Worm (Caenorhabditis elegans): ENCODE data around the gene ham-2.
A peak's percentile ranks its signal among the peaks of the same experiment; 100 is the strongest.

The ham-2 gene

DNA sequence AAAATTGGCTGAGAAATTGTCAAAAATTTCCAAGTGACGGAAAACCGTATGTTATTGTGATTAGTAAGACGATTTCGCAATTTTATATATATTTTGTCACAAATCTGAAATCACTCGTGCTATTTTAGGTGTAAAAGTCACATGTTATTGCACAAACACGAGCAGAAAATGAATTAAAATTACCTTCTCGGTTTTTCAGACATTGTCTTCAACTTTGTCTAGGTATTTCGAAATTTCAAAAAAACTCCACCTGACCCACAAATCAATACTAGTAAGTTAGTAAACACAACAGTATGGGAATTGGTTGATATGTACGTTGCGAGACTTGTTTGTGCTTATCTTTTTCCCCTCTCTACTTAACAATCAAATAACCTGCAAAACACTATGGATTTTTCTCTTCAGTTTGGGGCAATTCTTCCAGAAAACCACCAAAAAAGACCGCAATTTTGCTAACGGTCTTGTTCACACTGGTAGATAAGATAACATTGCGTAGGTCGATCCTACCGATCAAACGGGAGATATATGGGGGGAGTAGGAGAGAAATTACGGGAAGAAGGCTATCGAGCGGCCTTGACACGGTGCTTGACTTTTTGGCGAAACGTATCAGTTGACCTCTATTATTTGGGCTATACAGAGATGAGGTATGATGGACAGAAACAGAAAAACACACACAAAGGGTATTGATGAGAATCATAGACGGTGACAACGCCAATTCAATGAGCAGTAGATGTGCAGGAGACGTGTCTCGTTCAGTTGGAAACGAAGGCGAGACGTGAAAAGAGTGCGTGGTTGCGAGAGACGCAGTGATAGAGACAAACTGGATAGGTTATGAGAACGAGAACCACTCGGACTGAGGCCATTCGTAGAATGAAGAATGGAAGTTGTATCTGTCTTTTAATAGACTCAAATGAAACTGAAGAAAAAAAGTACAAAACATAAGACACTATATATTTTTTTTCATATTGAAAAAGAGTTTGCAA lies 32.4 kb upstream of the ham-2 start, which contains the start of gene C07A12.7:
C07A12.7 (minus strand) TSS at position 308 of the 980 bp plus-strand sequence.
- TF ChIP-seq nhr-43 (tag; optimal IDR thresholded peaks at IDR 0.05; ENCODE audit: poor library complexity, severe bottlenecking) = peak; percentile 42
- TF ChIP-seq ceh-16 (tag; optimal IDR thresholded peaks at IDR 0.05) = no peak
- TF ChIP-seq lin-15B (tag; optimal IDR thresholded peaks at IDR 0.05) = no peak
- no peak for TF ChIP-seq nhr-77 (tag; optimal IDR thresholded peaks at IDR 0.05)
- peak; percentile 58 for TF ChIP-seq nhr-25 (tag; optimal IDR thresholded peaks at IDR 0.05)
- peak; percentile 88 for TF ChIP-seq nhr-23 (tag; optimal IDR thresholded peaks at IDR 0.05)
- TF ChIP-seq elt-3 (tag; optimal IDR thresholded peaks at IDR 0.05) = peak in 1 of 3 experiments; percentile 48
- peak; percentile 62 for TF ChIP-seq nfya-1 (tag; optimal IDR thresholded peaks at IDR 0.05; ENCODE audit: insufficient read depth)
- TF ChIP-seq elt-1 (tag; optimal IDR thresholded peaks at IDR 0.05) = peak; percentile 32
- peak; percentile 76 for TF ChIP-seq pha-4 (tag; optimal IDR thresholded peaks at IDR 0.05)

DNA sequence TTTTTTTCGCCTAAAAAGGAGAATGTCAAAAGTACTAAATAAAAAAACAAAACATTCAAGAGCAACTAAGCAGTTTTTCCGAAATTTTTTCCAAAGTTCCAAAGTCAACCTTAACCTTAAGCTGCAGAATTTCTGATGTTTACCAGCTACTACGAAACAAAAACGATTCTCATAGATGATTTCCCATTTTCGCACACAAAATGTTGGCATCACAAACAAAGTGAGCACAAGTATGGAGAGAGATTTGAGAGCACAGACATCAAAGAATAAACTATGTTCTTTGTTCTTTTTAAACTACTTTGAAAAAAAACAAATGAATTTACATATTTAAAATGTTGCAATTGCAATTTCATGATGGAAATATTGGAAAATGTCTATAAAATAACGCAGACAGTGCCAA lies 31.2 kb upstream of the ham-2 start:
- TF ChIP-seq daf-12 (tag; optimal IDR thresholded peaks at IDR 0.05) (no peak), lin-15B (tag; optimal IDR thresholded peaks at IDR 0.05) (no peak), nhr-12 (tag; optimal IDR thresholded peaks at IDR 0.05) (no peak), elt-2 (tag; optimal IDR thresholded peaks at IDR 0.05) (no peak), pha-4 (tag; optimal IDR thresholded peaks at IDR 0.05) (peak; percentile 60)

DNA sequence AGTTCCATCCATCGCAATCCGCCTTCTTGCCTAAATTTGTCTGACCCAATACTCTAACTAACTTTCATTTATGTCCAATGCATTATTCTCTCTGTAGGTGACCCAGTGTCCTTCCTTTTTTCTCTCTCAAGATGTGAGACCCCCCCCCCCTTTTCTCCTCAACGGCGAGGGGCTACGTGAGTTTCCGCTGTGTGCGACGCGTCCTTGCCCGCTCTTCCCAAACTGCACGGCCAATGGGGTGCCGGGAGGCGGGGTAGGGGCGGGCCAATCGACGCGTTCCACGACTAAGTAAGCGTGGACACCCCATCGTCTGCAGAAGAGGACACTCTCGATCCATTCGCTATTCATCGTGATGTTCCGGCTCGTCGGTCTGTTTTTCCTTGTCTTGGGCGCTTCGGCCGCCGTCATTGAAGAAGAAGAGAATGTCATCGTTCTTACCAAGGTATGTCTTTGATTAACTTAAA lies 30.6 kb upstream of the ham-2 start, which contains the start of gene pdi-2:
pdi-2 (plus strand) TSS at position 269 of the 464 bp plus-strand sequence.
- TF ChIP-seq ceh-9 (tag; optimal IDR thresholded peaks at IDR 0.05) (no peak), mml-1 (tag; optimal IDR thresholded peaks at IDR 0.05) (no peak), nhr-67 (tag; optimal IDR thresholded peaks at IDR 0.05) (no peak), sea-2 (GFP tag; optimal IDR thresholded peaks at IDR 0.05) (no peak), lin-39 (tag; optimal IDR thresholded peaks at IDR 0.05) (peak; percentile 91), aly-2 (tag; optimal IDR thresholded peaks at IDR 0.05) (no peak), lsy-12 (tag; optimal IDR thresholded peaks at IDR 0.05) (peak; percentile 93), nhr-12 (tag; optimal IDR thresholded peaks at IDR 0.05) (no peak), fkh-10 (GFP tag; optimal IDR thresholded peaks at IDR 0.05) (peak; percentile 43), nhr-25 (tag; optimal IDR thresholded peaks at IDR 0.05) (peak; percentile 90), nfya-1 (tag; optimal IDR thresholded peaks at IDR 0.05; ENCODE audit: insufficient read depth) (peak; percentile 100), lin-15B (tag; optimal IDR thresholded peaks at IDR 0.05) (peak; percentile 81), ztf-11 (tag; optimal IDR thresholded peaks at IDR 0.05) (no peak), nhr-76 (tag; optimal IDR thresholded peaks at IDR 0.05) (no peak), unc-62 (GFP tag; optimal IDR thresholded peaks at IDR 0.05) (peak; percentile 16), ama-1 (optimal IDR thresholded peaks at IDR 0.05) (peak; percentile 95), zag-1 (tag; optimal IDR thresholded peaks at IDR 0.05) (no peak), R02D3.7 (tag; optimal IDR thresholded peaks at IDR 0.05) (peak; percentile 8), nhr-11 (tag; optimal IDR thresholded peaks at IDR 0.05) (no peak), nhr-237 (tag; optimal IDR thresholded peaks at IDR 0.05) (no peak), egl-5 (tag; optimal IDR thresholded peaks at IDR 0.05) (peak; percentile 53), elt-3 (tag; optimal IDR thresholded peaks at IDR 0.05) (peak in 1 of 3 experiments; percentile 34), skn-1 (tag; optimal IDR thresholded peaks at IDR 0.05) (peak; percentile 46), ceh-16 (tag; optimal IDR thresholded peaks at IDR 0.05) (no peak), jun-1 (tag; optimal IDR thresholded peaks at IDR 0.05) (peak; percentile 63), nhr-23 (tag; optimal IDR thresholded peaks at IDR 0.05) (peak; percentile 91), pha-4 (tag; optimal IDR thresholded peaks at IDR 0.05) (peak; percentile 66), unc-39 (tag; optimal IDR thresholded peaks at IDR 0.05) (no peak), elt-1 (tag; optimal IDR thresholded peaks at IDR 0.05) (peak; percentile 37), ZK546.5 (tag; optimal IDR thresholded peaks at IDR 0.05) (no peak), daf-12 (tag; optimal IDR thresholded peaks at IDR 0.05) (no peak), ceh-28 (tag; optimal IDR thresholded peaks at IDR 0.05) (peak; percentile 33), eor-1 (tag; optimal IDR thresholded peaks at IDR 0.05) (no peak), ceh-82 (tag; optimal IDR thresholded peaks at IDR 0.05) (peak; percentile 21), snpc-4 (tag; optimal IDR thresholded peaks at IDR 0.05) (no peak), nhr-28 (tag; optimal IDR thresholded peaks at IDR 0.05) (no peak), egl-27 (tag; optimal IDR thresholded peaks at IDR 0.05) (no peak), mdl-1 (tag; optimal IDR thresholded peaks at IDR 0.05) (no peak), elt-2 (tag; optimal IDR thresholded peaks at IDR 0.05) (peak; percentile 74), ztf-4 (tag; optimal IDR thresholded peaks at IDR 0.05) (no peak), tbx-2 (tag; optimal IDR thresholded peaks at IDR 0.05) (peak; percentile 36), fos-1 (tag; optimal IDR thresholded peaks at IDR 0.05) (no peak), nhr-77 (tag; optimal IDR thresholded peaks at IDR 0.05) (no peak), fkh-2 (tag; optimal IDR thresholded peaks at IDR 0.05) (no peak), nhr-43 (tag; optimal IDR thresholded peaks at IDR 0.05; ENCODE audit: poor library complexity, severe bottlenecking) (peak; percentile 40)
